Worm (Caenorhabditis elegans): ENCODE results near the gene dmd-5.

- TF ChIP-seq flt-1 (GFP tag; IDR thresholded peaks at IDR 0.05) (no peak), ref-1 (GFP tag; conservative IDR thresholded peaks at IDR 0.05) (no peak), med-1 (GFP tag; optimal IDR thresholded peaks at IDR 0.05; ENCODE audit: insufficient read depth) (no peak), ztf-23 (GFP tag; IDR thresholded peaks at IDR 0.05) (no peak), T22C8.4 (GFP tag; IDR thresholded peaks at IDR 0.05) (no peak), ztf-29 (GFP tag; IDR thresholded peaks at IDR 0.05) (no peak), tab-1 (GFP tag; IDR thresholded peaks at IDR 0.05) (no peak), klf-2 (GFP tag; conservative IDR thresholded peaks at IDR 0.05) (no peak), cog-1 (tag; optimal IDR thresholded peaks at IDR 0.05) (no peak)
Observed at ce11 chrII:5768274-5768820, 5.7 kb downstream of the dmd-5 start.

Measured in whole organism, midembryonic.